Worm (Caenorhabditis elegans) whole organism, midembryonic: ENCODE results near the gene trpa-1.

ENCODE experiments used
- cog-1 ChIP-seq: sonication (generic microtip); optimal IDR thresholded peaks from 2 replicates; lab custom pipeline; 2016; ENCODE audit warnings: missing genetic modification characterization, missing compliant biosample characterization
- flt-1 ChIP-seq: fragments of 200-800 bp; sonication (Bioruptor generic); IDR thresholded peaks from 2 replicates; pipeline ENCODE4 v1.3.6; 2022; ENCODE audit warnings: missing genetic modification characterization, missing compliant biosample characterization
- klf-2 ChIP-seq: fragments of 200-800 bp; sonication (Bioruptor generic); conservative IDR thresholded peaks from 2 replicates; pipeline ENCODE4 v1.3.6; 2022; ENCODE audit warnings: missing genetic modification reagents, missing genetic modification characterization, missing compliant biosample characterization
- med-1 ChIP-seq: sonication (generic microtip); optimal IDR thresholded peaks from 2 replicates; lab custom pipeline; 2017; ENCODE audit warnings: missing genetic modification characterization, mild to moderate bottlenecking, missing compliant biosample characterization, antibody characterized with exemption, missing genetic modification reagents; ENCODE audit not compliant: insufficient read depth
- ref-1 ChIP-seq: fragments of 200-800 bp; sonication (Bioruptor generic); conservative IDR thresholded peaks from 2 replicates; pipeline ENCODE4 v1.3.6; 2022; ENCODE audit warnings: missing genetic modification reagents, missing genetic modification characterization, missing compliant biosample characterization
- tab-1 ChIP-seq: fragments of 200-800 bp; sonication (Bioruptor generic); IDR thresholded peaks from 2 replicates; pipeline ENCODE4 v1.3.6; 2022; ENCODE audit warnings: missing genetic modification characterization, missing compliant biosample characterization
- ztf-23 ChIP-seq: fragments of 200-800 bp; sonication (Bioruptor generic); IDR thresholded peaks from 2 replicates; pipeline ENCODE4 v1.3.6; 2022; ENCODE audit warnings: missing genetic modification reagents, missing genetic modification characterization, missing compliant biosample characterization
- ztf-29 ChIP-seq: fragments of 200-800 bp; sonication (Bioruptor generic); IDR thresholded peaks from 2 replicates; pipeline ENCODE4 v1.3.6; 2022; ENCODE audit warnings: missing genetic modification reagents, missing genetic modification characterization, missing compliant biosample characterization

- TF ChIP-seq ztf-23 (no peak), tab-1 (0 out of 2 replicates have a peak, but pooled peaks have one; percentile 9), ztf-29 (GFP tag; lab: Robert Waterston, UW) (no peak), flt-1 (GFP tag; lab: Robert Waterston, UW) (no peak), ref-1 (GFP tag; lab: Robert Waterston, UW) (no peak), klf-2 (GFP tag; lab: Robert Waterston, UW) (no peak), cog-1 (tag; lab: Kevin White, UChicago) (no peak), med-1 (GFP tag; lab: Kevin White, UChicago) (no peak)
Observed at ce11 chrIV:11871898-11872297, 7.6 kb downstream of the trpa-1 start.
